Worm (Caenorhabditis elegans): ENCODE data around the gene C11H1.5.

DNA sequence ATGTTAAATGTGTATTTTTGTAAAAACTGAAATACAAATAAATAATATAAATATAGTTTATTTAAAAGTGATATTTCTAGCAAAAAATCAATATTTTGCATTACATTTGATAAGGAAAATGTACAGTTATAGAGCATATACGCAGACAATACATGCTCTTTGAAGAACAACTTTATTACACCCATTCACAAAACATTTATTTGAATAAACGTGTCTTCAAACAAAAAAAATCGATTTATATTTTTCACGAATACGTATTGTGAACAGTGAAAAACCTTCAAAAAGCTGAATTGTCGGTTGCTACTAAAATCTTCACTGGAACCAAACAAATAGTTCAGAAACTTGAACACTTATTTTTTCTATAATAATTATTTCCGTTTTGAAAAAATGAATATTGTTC, 44.6 kb upstream of the C11H1.5 start, which contains the start of gene K04G11.3:
- no peak for TF ChIP-seq him-1 (tag; optimal IDR thresholded peaks at IDR 0.05)
- TF ChIP-seq dao-5 (tag; optimal IDR thresholded peaks at IDR 0.05), result no peak

All from whole organism, L4/young adult.